Fruit fly (Drosophila melanogaster) whole organism, embryonic: ENCODE results near the gene CG15528.

Source experiments
- Asciz ChIP-seq: fragments of 200-800 bp; sonication (Bioruptor generic); optimal IDR thresholded peaks from 2 replicates; lab custom pipeline; 2017; ENCODE audit warnings: missing biosample characterization, mild to moderate bottlenecking, missing genetic modification characterization, missing genetic modification reagents
- Atf-2 ChIP-seq: fragments of 200-800 bp; sonication (Bioruptor generic); optimal IDR thresholded peaks from 2 replicates; lab custom pipeline; 2016; ENCODE audit warnings: missing biosample characterization, missing genetic modification characterization
- BEAF-32 ChIP-seq: fragments of 200-800 bp; sonication (Bioruptor generic); optimal IDR thresholded peaks from 3 replicates; lab custom pipeline; 2017; ENCODE audit warnings: missing biosample characterization, missing genetic modification characterization, mild to moderate bottlenecking, moderate library complexity, missing genetic modification reagents
- Bgb ChIP-seq: fragments of 200-800 bp; sonication (Bioruptor generic); IDR thresholded peaks from 2 replicates; pipeline ENCODE4 v1.3.6; 2022; ENCODE audit warnings: missing biosample characterization, missing genetic modification characterization; ENCODE audit not compliant: partially characterized antibody
- CG10462 ChIP-seq: fragments of 200-800 bp; sonication (Bioruptor generic); optimal IDR thresholded peaks from 2 replicates; lab custom pipeline; 2016; ENCODE audit warnings: missing biosample characterization, missing genetic modification characterization
- CG10654 ChIP-seq: fragments of 200-800 bp; sonication (Bioruptor generic); optimal IDR thresholded peaks from 2 replicates; lab custom pipeline; 2016; ENCODE audit warnings: missing biosample characterization, missing genetic modification characterization
- CG11093 ChIP-seq: fragments of 200-800 bp; sonication (Bioruptor generic); IDR thresholded peaks from 3 replicates; pipeline ENCODE4 v1.3.6; 2022; ENCODE audit warnings: missing biosample characterization, missing genetic modification characterization
- CG12104 ChIP-seq: fragments of 200-800 bp; sonication (Bioruptor generic); optimal IDR thresholded peaks from 3 replicates; lab custom pipeline; 2016; ENCODE audit warnings: missing biosample characterization, missing genetic modification characterization
- CG14965 ChIP-seq: fragments of 200-800 bp; sonication (Bioruptor generic); optimal IDR thresholded peaks from 2 replicates; lab custom pipeline; 2016; ENCODE audit warnings: missing biosample characterization, missing genetic modification characterization, borderline replicate concordance
- CG34224 ChIP-seq: fragments of 200-800 bp; sonication (Bioruptor generic); IDR thresholded peaks from 3 replicates; pipeline ENCODE4 v1.3.6; 2022; ENCODE audit warnings: missing biosample characterization, missing genetic modification characterization; ENCODE audit not compliant: partially characterized antibody
- CG3847 ChIP-seq: fragments of 200-800 bp; sonication (Bioruptor generic); IDR thresholded peaks from 2 replicates; pipeline ENCODE4 v1.3.6; 2022; ENCODE audit warnings: missing biosample characterization, missing genetic modification characterization
- CG6254 ChIP-seq: fragments of 200-800 bp; sonication (Bioruptor generic); optimal IDR thresholded peaks from 3 replicates; lab custom pipeline; 2017; ENCODE audit warnings: mild to moderate bottlenecking, missing biosample characterization, missing genetic modification reagents, missing genetic modification characterization
- CG6791 ChIP-seq: fragments of 200-800 bp; sonication (Bioruptor generic); IDR thresholded peaks from 3 replicates; pipeline ENCODE4 v1.3.6; 2022; ENCODE audit warnings: missing biosample characterization, missing genetic modification characterization; ENCODE audit not compliant: partially characterized antibody
- CG8359 ChIP-seq: fragments of 200-800 bp; sonication (Bioruptor generic); optimal IDR thresholded peaks from 2 replicates; lab custom pipeline; 2017; ENCODE audit warnings: missing biosample characterization, mild to moderate bottlenecking, missing genetic modification characterization, borderline replicate concordance
- CG8765 ChIP-seq: fragments of 200-800 bp; sonication (Bioruptor generic); IDR thresholded peaks from 2 replicates; pipeline ENCODE4 v1.3.6; 2022; ENCODE audit warnings: missing biosample characterization, missing genetic modification characterization
- CG9797 ChIP-seq: fragments of 200-800 bp; sonication (Bioruptor generic); optimal IDR thresholded peaks from 3 replicates; lab custom pipeline; 2018; ENCODE audit warnings: missing biosample characterization, mild to moderate bottlenecking, missing genetic modification characterization
- Doc3 ChIP-seq: fragments of 200-800 bp; sonication (Bioruptor generic); IDR thresholded peaks from 3 replicates; pipeline ENCODE4 v1.3.6; 2022; ENCODE audit warnings: missing biosample characterization, missing genetic modification characterization; ENCODE audit not compliant: partially characterized antibody
- E2f2 ChIP-seq: fragments of 200-800 bp; sonication (Bioruptor generic); IDR thresholded peaks from 2 replicates; pipeline ENCODE4 v1.3.6; 2022; ENCODE audit warnings: missing biosample characterization, missing genetic modification characterization
- Fer1 ChIP-seq: fragments of 200-800 bp; sonication (Bioruptor generic); optimal IDR thresholded peaks from 2 replicates; lab custom pipeline; 2017; ENCODE audit warnings: missing biosample characterization, mild to moderate bottlenecking, missing genetic modification characterization
- HHEX ChIP-seq: fragments of 200-800 bp; sonication (Bioruptor generic); optimal IDR thresholded peaks from 3 replicates; lab custom pipeline; 2017; ENCODE audit warnings: missing biosample characterization, mild to moderate bottlenecking, missing genetic modification characterization, missing genetic modification reagents
- HLHmδ ChIP-seq: fragments of 200-800 bp; sonication (Bioruptor generic); optimal IDR thresholded peaks from 2 replicates; lab custom pipeline; 2018; ENCODE audit warnings: missing biosample characterization, mild to moderate bottlenecking, missing genetic modification characterization, moderate library complexity
- HmgZ ChIP-seq: fragments of 200-800 bp; sonication (Bioruptor generic); optimal IDR thresholded peaks from 2 replicates; lab custom pipeline; 2018; ENCODE audit warnings: missing biosample characterization, mild to moderate bottlenecking, missing genetic modification characterization
- Hmx ChIP-seq: fragments of 200-800 bp; sonication (Bioruptor generic); optimal IDR thresholded peaks from 2 replicates; lab custom pipeline; 2016; ENCODE audit warnings: missing biosample characterization, missing genetic modification characterization
- Hsf ChIP-seq: fragments of 200-800 bp; sonication (Bioruptor generic); optimal IDR thresholded peaks from 3 replicates; lab custom pipeline; 2016; ENCODE audit warnings: missing biosample characterization, missing genetic modification characterization
- Lim3 ChIP-seq: fragments of 200-800 bp; sonication (Bioruptor generic); IDR thresholded peaks from 2 replicates; pipeline ENCODE4 v1.3.6; 2022; ENCODE audit warnings: missing biosample characterization, missing genetic modification characterization
- Meics ChIP-seq: fragments of 200-800 bp; sonication (Bioruptor generic); optimal IDR thresholded peaks from 2 replicates; lab custom pipeline; 2017; ENCODE audit warnings: missing biosample characterization, mild to moderate bottlenecking, missing genetic modification characterization
- Neu2 ChIP-seq: fragments of 200-800 bp; sonication (Bioruptor generic); optimal IDR thresholded peaks from 3 replicates; lab custom pipeline; 2016; ENCODE audit warnings: missing biosample characterization, missing genetic modification characterization, borderline replicate concordance
- Oaz ChIP-seq: fragments of 200-800 bp; sonication (Bioruptor generic); IDR thresholded peaks from 2 replicates; pipeline ENCODE4 v1.3.6; 2022; ENCODE audit warnings: missing biosample characterization, missing genetic modification characterization
- Rfx ChIP-seq: fragments of 200-800 bp; sonication (Bioruptor generic); IDR thresholded peaks from 2 replicates; pipeline ENCODE4 v1.3.6; 2022; ENCODE audit warnings: missing biosample characterization, missing genetic modification characterization
- Sin3A ChIP-seq: fragments of >200 bp; optimal IDR thresholded peaks from 2 replicates; lab custom pipeline; 2018
- aop ChIP-seq: fragments of 200-800 bp; sonication (Bioruptor generic); IDR thresholded peaks from 2 replicates; pipeline ENCODE4 v1.3.6; 2022; ENCODE audit warnings: missing biosample characterization, missing genetic modification characterization
- ase ChIP-seq: fragments of 200-800 bp; sonication (Bioruptor generic); IDR thresholded peaks from 3 replicates; pipeline ENCODE4 v1.3.6; 2022; ENCODE audit warnings: missing biosample characterization, missing genetic modification characterization
- bbx ChIP-seq: fragments of 200-800 bp; sonication (Bioruptor generic); IDR thresholded peaks from 2 replicates; pipeline ENCODE4 v1.3.6; 2022; ENCODE audit warnings: missing biosample characterization, missing genetic modification characterization; ENCODE audit not compliant: partially characterized antibody
- bigmax ChIP-seq: fragments of 200-800 bp; sonication (Bioruptor generic); optimal IDR thresholded peaks from 2 replicates; lab custom pipeline; 2018; ENCODE audit warnings: missing biosample characterization, mild to moderate bottlenecking, missing genetic modification characterization
- crp ChIP-seq, 2 experiments: fragments of 200-800 bp; sonication (Bioruptor generic); optimal IDR thresholded peaks; 2 replicates in 1 of 2; 3 replicates in 1 of 2; lab custom pipeline; 2017; ENCODE audit warnings: missing biosample characterization in 2 of 2, missing genetic modification characterization in 2 of 2, mild to moderate bottlenecking in 1 of 2, moderate library complexity in 1 of 2
- da ChIP-seq: fragments of 200-800 bp; sonication (Bioruptor generic); optimal IDR thresholded peaks from 2 replicates; lab custom pipeline; 2016; ENCODE audit warnings: missing biosample characterization, missing genetic modification characterization
- ftz-f1 ChIP-seq: fragments of 200-800 bp; sonication (Bioruptor generic); optimal IDR thresholded peaks from 2 replicates; lab custom pipeline; 2016; ENCODE audit warnings: missing biosample characterization, missing genetic modification characterization
- insv ChIP-seq, 2 experiments: fragments of 200-800 bp; sonication (Bioruptor generic); optimal IDR thresholded peaks; 3 replicates each; lab custom pipeline; 2016 to 2018; ENCODE audit warnings: missing biosample characterization in 2 of 2, missing genetic modification characterization in 2 of 2
- inv ChIP-seq: fragments of 200-800 bp; sonication (Bioruptor generic); IDR thresholded peaks from 2 replicates; pipeline ENCODE4 v1.3.6; 2022; ENCODE audit warnings: missing biosample characterization, missing genetic modification characterization; ENCODE audit not compliant: partially characterized antibody
- kni ChIP-seq: fragments of 200-800 bp; sonication (Bioruptor generic); optimal IDR thresholded peaks from 3 replicates; lab custom pipeline; 2017; ENCODE audit warnings: mild to moderate bottlenecking, missing biosample characterization, missing genetic modification reagents, missing genetic modification characterization
- lab ChIP-seq: fragments of 200-800 bp; sonication (Bioruptor generic); optimal IDR thresholded peaks from 3 replicates; lab custom pipeline; 2017; ENCODE audit warnings: missing biosample characterization, missing genetic modification characterization, mild to moderate bottlenecking, moderate library complexity, missing genetic modification reagents
- mld ChIP-seq: fragments of 200-800 bp; sonication (Bioruptor generic); IDR thresholded peaks from 3 replicates; pipeline ENCODE4 v1.3.6; 2022; ENCODE audit warnings: missing biosample characterization, missing genetic modification characterization; ENCODE audit not compliant: partially characterized antibody
- pita ChIP-seq: fragments of 200-800 bp; sonication (Bioruptor generic); optimal IDR thresholded peaks from 2 replicates; lab custom pipeline; 2017; ENCODE audit warnings: missing biosample characterization, mild to moderate bottlenecking, missing genetic modification characterization
- ranshi ChIP-seq: fragments of 200-800 bp; sonication (Bioruptor generic); IDR thresholded peaks from 2 replicates; pipeline ENCODE4 v1.3.6; 2022; ENCODE audit warnings: missing biosample characterization, missing genetic modification characterization
- sima ChIP-seq: fragments of 200-800 bp; sonication (Bioruptor generic); optimal IDR thresholded peaks from 2 replicates; lab custom pipeline; 2016; ENCODE audit warnings: missing biosample characterization, missing genetic modification characterization
- stwl ChIP-seq: fragments of 200-800 bp; sonication (Bioruptor generic); optimal IDR thresholded peaks from 3 replicates; lab custom pipeline; 2018; ENCODE audit warnings: missing biosample characterization, mild to moderate bottlenecking, missing genetic modification characterization, moderate library complexity
- trem ChIP-seq: fragments of 200-800 bp; optimal IDR thresholded peaks from 3 replicates; lab custom pipeline; 2019; ENCODE audit warnings: missing biosample characterization, mild to moderate bottlenecking, missing genetic modification characterization, moderate library complexity
- tx ChIP-seq: fragments of 200-800 bp; sonication (Bioruptor generic); optimal IDR thresholded peaks from 2 replicates; lab custom pipeline; 2016; ENCODE audit warnings: missing biosample characterization, missing genetic modification characterization

Gene CG15528

DNA sequence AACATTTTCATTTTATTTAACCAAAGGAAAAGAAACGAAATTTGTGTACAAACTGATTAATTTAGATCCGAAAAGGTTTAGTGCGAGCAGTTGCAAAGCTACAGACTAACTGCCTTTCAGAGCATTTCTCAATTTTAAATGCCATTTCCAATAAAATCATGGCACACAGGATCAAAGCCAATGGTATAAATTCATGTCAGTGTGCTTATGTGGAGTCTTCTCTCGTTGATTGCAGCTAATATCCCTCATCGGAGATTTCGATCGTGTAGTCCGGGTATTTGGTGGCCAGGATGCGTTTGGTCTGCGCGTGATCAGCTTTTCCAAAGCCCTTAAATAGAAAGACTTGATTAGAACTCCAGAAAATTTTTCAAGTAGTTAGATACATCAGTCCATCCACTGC is 13.3 kb downstream of the CG15528 start, which contains the start of gene janB:
janB (minus strand) TSS at position 101 of the 400 bp plus-strand sequence.
- TF ChIP-seq Rfx (GFP tag; lab: Robert Waterston, UW) (no peak), CG6254 (GFP tag; lab: Kevin White, UChicago) (no peak), ftz-f1 (GFP tag; lab: Kevin White, UChicago) (no peak), CG11093 (GFP tag; lab: Robert Waterston, UW) (no peak), Hsf (no peak), bigmax (GFP tag; lab: Kevin White, UChicago) (no peak), CG10654 (no peak), crp (GFP tag; optimal IDR thresholded peaks at IDR 0.05; lab: Kevin White, UChicago) (no peak), Fer1 (GFP tag; lab: Kevin White, UChicago) (no peak), CG8359 (GFP tag; lab: Kevin White, UChicago) (no peak), kni (GFP tag; lab: Kevin White, UChicago) (no peak), Meics (GFP tag; lab: Kevin White, UChicago) (no peak), HLHmδ (GFP tag; lab: Kevin White, UChicago) (no peak), CG14965 (GFP tag; lab: Kevin White, UChicago) (no peak), CG8765 (GFP tag; lab: Robert Waterston, UW) (no peak), HHEX (no peak), ranshi (GFP tag; lab: Robert Waterston, UW) (no peak)

DNA sequence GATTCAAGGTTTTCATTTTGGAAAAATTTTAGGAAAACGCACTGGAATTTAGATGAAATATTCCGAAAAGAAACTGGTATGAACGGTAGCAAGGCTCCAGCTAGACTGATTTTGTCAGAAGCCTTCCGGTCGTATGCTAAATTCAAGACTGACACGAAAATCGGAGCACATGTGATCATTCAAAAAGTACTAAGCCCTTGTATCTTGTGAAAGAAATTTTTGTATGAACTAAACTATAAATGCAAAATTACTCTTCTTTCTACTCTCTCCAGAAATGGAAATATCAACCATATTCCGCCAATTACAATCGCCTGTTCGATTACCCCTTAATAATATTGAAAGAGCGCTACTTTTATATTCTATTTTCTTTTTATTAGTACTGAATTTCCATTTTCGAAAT is 14.3 kb downstream of the CG15528 start, which contains the start of gene ocn:
ocn (minus strand) TSS at position 101 of the 400 bp plus-strand sequence.
- TF ChIP-seq ase (GFP tag; lab: Robert Waterston, UW): no peak
- TF ChIP-seq Doc3 (GFP tag; lab: Robert Waterston, UW): 0 out of 3 replicates have a peak, but pooled peaks have one; percentile 6
- no peak for TF ChIP-seq mld (GFP tag; lab: Robert Waterston, UW)
- no peak for TF ChIP-seq Oaz (GFP tag; lab: Robert Waterston, UW)
- TF ChIP-seq CG12104: no peak
- no peak for TF ChIP-seq Lim3

DNA sequence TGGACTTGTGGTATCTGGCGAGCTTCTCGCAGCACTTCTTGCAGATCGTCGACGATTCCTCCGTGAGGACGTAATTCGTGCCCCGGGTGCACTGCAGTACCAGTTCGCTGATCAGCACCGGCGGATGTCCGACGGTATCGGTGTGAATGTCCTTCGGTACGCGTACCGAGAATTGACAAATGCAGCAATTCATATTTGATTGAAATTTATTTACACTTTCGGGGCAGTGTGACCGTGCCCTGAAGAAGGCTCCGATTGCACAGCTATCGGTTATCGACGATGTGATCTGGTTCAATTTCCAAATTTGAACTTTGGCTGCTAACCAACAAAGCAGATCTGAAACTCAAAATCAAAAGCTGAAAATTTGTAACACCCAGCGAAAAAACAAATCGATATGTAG is 15.3 kb downstream of the CG15528 start, which contains the start of gene ZIPIC:
ZIPIC (minus strand) TSS at position 262 of the 400 bp plus-strand sequence.
- peak; percentile 56 for TF ChIP-seq Sin3A (lab: Kevin White, UChicago)
- no peak for TF ChIP-seq pita (GFP tag; lab: Kevin White, UChicago)
- no peak for TF ChIP-seq CG10462 (GFP tag; lab: Kevin White, UChicago)
- TF ChIP-seq tx (GFP tag; lab: Kevin White, UChicago): no peak
- no peak for TF ChIP-seq Neu2 (GFP tag; lab: Kevin White, UChicago)
- TF ChIP-seq Bgb (GFP tag; lab: Robert Waterston, UW): peak; percentile 46
- TF ChIP-seq stwl (tag; lab: Kevin White, UChicago): peak; percentile 65
- no peak for TF ChIP-seq Asciz (GFP tag; lab: Kevin White, UChicago)
- peak; percentile 27 for TF ChIP-seq inv (GFP tag; lab: Robert Waterston, UW)
- no peak for TF ChIP-seq lab (GFP tag; lab: Kevin White, UChicago)
- TF ChIP-seq sima (GFP tag; lab: Kevin White, UChicago): no peak
- peak; percentile 49 for TF ChIP-seq BEAF-32 (GFP tag; lab: Kevin White, UChicago)
- TF ChIP-seq bbx (GFP tag; lab: Robert Waterston, UW): peak; percentile 52
- no peak for TF ChIP-seq da (GFP tag; lab: Kevin White, UChicago)
- TF ChIP-seq insv (GFP tag; optimal IDR thresholded peaks at IDR 0.05; lab: Kevin White, UChicago): no peak
- TF ChIP-seq CG3847 (GFP tag; lab: Robert Waterston, UW): 0 out of 2 replicates have a peak, but pooled peaks have one; percentile 20
- TF ChIP-seq Atf-2 (GFP tag; lab: Kevin White, UChicago): no peak
- TF ChIP-seq HmgZ (tag; lab: Kevin White, UChicago): peak; percentile 18
- no peak for TF ChIP-seq Hmx (GFP tag; lab: Kevin White, UChicago)
- TF ChIP-seq trem (tag; lab: Kevin White, UChicago): peak; percentile 49
- TF ChIP-seq CG9797 (GFP tag; lab: Kevin White, UChicago): peak; percentile 64
- TF ChIP-seq CG6791 (GFP tag; lab: Robert Waterston, UW): peak; percentile 67
- no peak for TF ChIP-seq aop
- TF ChIP-seq E2f2 (GFP tag; lab: Robert Waterston, UW): peak; percentile 87
- TF ChIP-seq CG34224 (GFP tag; lab: Robert Waterston, UW): peak; percentile 69
